Fruit fly (Drosophila melanogaster) whole organism, embryonic: ENCODE measurements around the gene erm.

Experiments used
- ATbp ChIP-seq: fragments of 200-800 bp; sonication (Bioruptor generic); optimal IDR thresholded peaks from 2 replicates; lab custom pipeline; 2017; ENCODE audit warnings: missing biosample characterization, mild to moderate bottlenecking, missing genetic modification characterization, missing genetic modification reagents
- Asciz ChIP-seq: fragments of 200-800 bp; sonication (Bioruptor generic); optimal IDR thresholded peaks from 2 replicates; lab custom pipeline; 2017; ENCODE audit warnings: missing biosample characterization, mild to moderate bottlenecking, missing genetic modification characterization, missing genetic modification reagents
- Awh ChIP-seq: fragments of 200-800 bp; sonication (Bioruptor generic); IDR thresholded peaks from 2 replicates; pipeline ENCODE4, ENCODE4 v1.3.6; 2022; ENCODE audit warnings: missing biosample characterization, missing genetic modification characterization
- CG11696 ChIP-seq: fragments of 200-800 bp; sonication (Bioruptor generic); IDR thresholded peaks from 2 replicates; pipeline ENCODE4 v1.3.6; 2022; ENCODE audit warnings: missing biosample characterization, missing genetic modification characterization
- CG12104 ChIP-seq: fragments of 200-800 bp; sonication (Bioruptor generic); optimal IDR thresholded peaks from 3 replicates; lab custom pipeline; 2016; ENCODE audit warnings: missing biosample characterization, missing genetic modification characterization
- CG12942 ChIP-seq: fragments of 200-800 bp; sonication (Bioruptor generic); optimal IDR thresholded peaks from 3 replicates; lab custom pipeline; 2016; ENCODE audit warnings: missing biosample characterization, missing genetic modification characterization
- CG13424 ChIP-seq: fragments of 200-800 bp; sonication (Bioruptor generic); optimal IDR thresholded peaks from 2 replicates; lab custom pipeline; 2019; ENCODE audit warnings: missing biosample characterization, mild to moderate bottlenecking, missing genetic modification characterization, moderate library complexity
- CG14014 ChIP-seq: fragments of 200-800 bp; sonication (Bioruptor generic); IDR thresholded peaks from 2 replicates; pipeline ENCODE4 v1.3.6; 2022; ENCODE audit warnings: missing biosample characterization, missing genetic modification characterization
- CG14710 ChIP-seq: fragments of 200-800 bp; sonication (Bioruptor generic); optimal IDR thresholded peaks from 3 replicates; lab custom pipeline; 2019; ENCODE audit warnings: missing biosample characterization, mild to moderate bottlenecking, missing genetic modification characterization, moderate library complexity
- CG14965 ChIP-seq: fragments of 200-800 bp; sonication (Bioruptor generic); optimal IDR thresholded peaks from 2 replicates; lab custom pipeline; 2016; ENCODE audit warnings: missing biosample characterization, missing genetic modification characterization, borderline replicate concordance
- CG15073 ChIP-seq: fragments of 200-800 bp; sonication (Bioruptor generic); optimal IDR thresholded peaks from 2 replicates; lab custom pipeline; 2016; ENCODE audit warnings: missing biosample characterization, missing genetic modification characterization
- CG16779 ChIP-seq: fragments of 200-800 bp; sonication (Bioruptor generic); IDR thresholded peaks from 2 replicates; pipeline ENCODE4 v1.3.6; 2022; ENCODE audit warnings: missing biosample characterization, missing genetic modification characterization
- CG17912 ChIP-seq: fragments of 200-800 bp; sonication (Bioruptor generic); optimal IDR thresholded peaks from 2 replicates; lab custom pipeline; 2018; ENCODE audit warnings: missing biosample characterization, mild to moderate bottlenecking, missing genetic modification characterization
- CG2202 ChIP-seq: fragments of 200-800 bp; sonication (Bioruptor generic); optimal IDR thresholded peaks from 2 replicates; lab custom pipeline; 2018; ENCODE audit warnings: missing biosample characterization, mild to moderate bottlenecking, missing genetic modification characterization
- CG2875 ChIP-seq: fragments of 200-800 bp; sonication (Bioruptor generic); optimal IDR thresholded peaks from 2 replicates; lab custom pipeline; 2017; ENCODE audit warnings: missing biosample characterization, mild to moderate bottlenecking, missing genetic modification characterization, missing genetic modification reagents
- CG30403 ChIP-seq: fragments of 200-800 bp; sonication (Bioruptor generic); optimal IDR thresholded peaks from 3 replicates; lab custom pipeline; 2016; ENCODE audit warnings: missing biosample characterization, missing genetic modification characterization
- CG30431 ChIP-seq: fragments of 200-800 bp; sonication (Bioruptor generic); optimal IDR thresholded peaks from 2 replicates; lab custom pipeline; 2017; ENCODE audit warnings: missing biosample characterization, missing genetic modification characterization
- CG34422 ChIP-seq: fragments of 200-800 bp; sonication (Bioruptor generic); IDR thresholded peaks from 3 replicates; pipeline ENCODE4 v1.3.6; 2022; ENCODE audit warnings: missing biosample characterization, missing genetic modification characterization
- CG4730 ChIP-seq: fragments of 200-800 bp; sonication (Bioruptor generic); IDR thresholded peaks from 2 replicates; pipeline ENCODE4 v1.3.6; 2022; ENCODE audit warnings: missing biosample characterization, missing genetic modification characterization
- CG6813 ChIP-seq: fragments of 200-800 bp; sonication (Bioruptor generic); optimal IDR thresholded peaks from 2 replicates; lab custom pipeline; 2017; ENCODE audit warnings: missing biosample characterization, missing genetic modification characterization, mild to moderate bottlenecking, moderate library complexity, missing genetic modification reagents
- CG7271 ChIP-seq: fragments of 200-800 bp; sonication (Bioruptor generic); optimal IDR thresholded peaks from 2 replicates; lab custom pipeline; 2018; ENCODE audit warnings: missing biosample characterization, mild to moderate bottlenecking, missing genetic modification characterization, moderate library complexity
- CG8478 ChIP-seq: fragments of >200 bp; optimal IDR thresholded peaks from 2 replicates; lab custom pipeline; 2018
- CG8924 ChIP-seq: fragments of 200-800 bp; optimal IDR thresholded peaks from 3 replicates; lab custom pipeline; 2019; ENCODE audit warnings: missing biosample characterization, mild to moderate bottlenecking, missing genetic modification characterization, moderate library complexity
- CG9437 ChIP-seq: fragments of 200-800 bp; sonication (Bioruptor generic); optimal IDR thresholded peaks from 2 replicates; lab custom pipeline; 2018; ENCODE audit warnings: missing biosample characterization, mild to moderate bottlenecking, missing genetic modification characterization
- CG9817 ChIP-seq: fragments of 200-800 bp; sonication (Bioruptor generic); optimal IDR thresholded peaks from 2 replicates; lab custom pipeline; 2018; ENCODE audit warnings: missing biosample characterization, mild to moderate bottlenecking, missing genetic modification characterization, moderate library complexity
- Ets65A ChIP-seq: fragments of 200-800 bp; sonication (Bioruptor generic); peaks from one replicate; lab custom pipeline; 2016; ENCODE audit warnings: missing biosample characterization, missing genetic modification characterization
- H2.0 ChIP-seq: fragments of 200-800 bp; sonication (Bioruptor generic); IDR thresholded peaks from 2 replicates; pipeline ENCODE4 v1.3.6; 2022; ENCODE audit warnings: missing biosample characterization, missing genetic modification characterization
- Hmr ChIP-seq: fragments of 200-800 bp; sonication (Bioruptor generic); optimal IDR thresholded peaks from 3 replicates; lab custom pipeline; 2017; ENCODE audit warnings: mild to moderate bottlenecking, missing biosample characterization, missing genetic modification reagents, missing genetic modification characterization
- Hr51 ChIP-seq, 2 experiments: fragments of 200-800 bp; sonication (Bioruptor generic); optimal IDR thresholded peaks; 2 replicates in 1 of 2; 3 replicates in 1 of 2; lab custom pipeline; 2016 to 2018; ENCODE audit warnings: missing biosample characterization in 2 of 2, missing genetic modification characterization in 2 of 2, mild to moderate bottlenecking in 1 of 2, moderate library complexity in 1 of 2
- Lpt ChIP-seq: fragments of >200 bp; optimal IDR thresholded peaks from 2 replicates; lab custom pipeline; 2018; ENCODE audit warnings: missing biosample characterization, missing genetic modification characterization
- Meics ChIP-seq: fragments of 200-800 bp; sonication (Bioruptor generic); optimal IDR thresholded peaks from 2 replicates; lab custom pipeline; 2017; ENCODE audit warnings: missing biosample characterization, mild to moderate bottlenecking, missing genetic modification characterization
- NfI ChIP-seq: fragments of 200-800 bp; sonication (Bioruptor generic); optimal IDR thresholded peaks from 3 replicates; lab custom pipeline; 2018; ENCODE audit warnings: missing biosample characterization, mild to moderate bottlenecking, missing genetic modification characterization, moderate library complexity
- Optix ChIP-seq: fragments of 200-800 bp; sonication (Bioruptor generic); IDR thresholded peaks from 3 replicates; pipeline ENCODE4 v1.3.6; 2022; ENCODE audit warnings: missing biosample characterization, missing genetic modification characterization
- Rfx ChIP-seq: fragments of 200-800 bp; sonication (Bioruptor generic); IDR thresholded peaks from 2 replicates; pipeline ENCODE4 v1.3.6; 2022; ENCODE audit warnings: missing biosample characterization, missing genetic modification characterization
- Sry-δ ChIP-seq: fragments of 200-800 bp; sonication (Bioruptor generic); optimal IDR thresholded peaks from 2 replicates; lab custom pipeline; 2016; ENCODE audit warnings: missing biosample characterization, missing genetic modification characterization
- Ssrp ChIP-seq: fragments of 200-800 bp; sonication (Bioruptor generic); optimal IDR thresholded peaks from 2 replicates; lab custom pipeline; 2018; ENCODE audit warnings: missing biosample characterization, mild to moderate bottlenecking, missing genetic modification characterization, moderate library complexity
- Stat92E ChIP-seq, 3 experiments: fragments of >200 bp in 2 of 3; fragments of 200-800 bp in 1 of 3; sonication (Bioruptor generic) in 1 of 3; optimal IDR thresholded peaks; 2 replicates each; lab custom pipeline; 2017 to 2019; ENCODE audit warnings: missing biosample characterization in 3 of 3, missing genetic modification characterization in 3 of 3, mild to moderate bottlenecking in 1 of 3, moderate library complexity in 1 of 3
- Trl ChIP-seq, 3 experiments: fragments of >200 bp in 2 of 3; fragments of 200-800 bp in 1 of 3; sonication (Bioruptor generic) in 1 of 3; optimal IDR thresholded peaks; 2 replicates in 1 of 3; 3 replicates in 2 of 3; lab custom pipeline; 2016 to 2017; ENCODE audit warnings: missing biosample characterization in 1 of 3, missing genetic modification characterization in 1 of 3
- Xbp1 ChIP-seq: fragments of 200-800 bp; sonication (Bioruptor generic); optimal IDR thresholded peaks from 3 replicates; lab custom pipeline; 2016; ENCODE audit warnings: missing biosample characterization, mild to moderate bottlenecking, missing genetic modification characterization
- bowl ChIP-seq: fragments of 200-800 bp; sonication (Bioruptor generic); IDR thresholded peaks from 2 replicates; pipeline ENCODE4 v1.3.6; 2022; ENCODE audit warnings: missing biosample characterization, missing genetic modification characterization
- dan ChIP-seq: fragments of 200-800 bp; sonication (Bioruptor generic); IDR thresholded peaks from 2 replicates; pipeline ENCODE4 v1.3.6; 2022; ENCODE audit warnings: missing biosample characterization, missing genetic modification characterization
- fd96Cb ChIP-seq: fragments of 200-800 bp; sonication (Bioruptor generic); optimal IDR thresholded peaks from 2 replicates; lab custom pipeline; 2018; ENCODE audit warnings: missing biosample characterization, mild to moderate bottlenecking, missing genetic modification characterization, moderate library complexity
- gsb-n ChIP-seq: fragments of 200-800 bp; sonication (Bioruptor generic); optimal IDR thresholded peaks from 3 replicates; lab custom pipeline; 2018; ENCODE audit warnings: missing biosample characterization, mild to moderate bottlenecking, missing genetic modification characterization
- ken ChIP-seq: fragments of 200-800 bp; sonication (Bioruptor generic); IDR thresholded peaks from 3 replicates; pipeline ENCODE4 v1.3.6; 2022; ENCODE audit warnings: missing biosample characterization, missing genetic modification characterization
- nerfin-1 ChIP-seq: fragments of 200-800 bp; sonication (Bioruptor generic); optimal IDR thresholded peaks from 3 replicates; lab custom pipeline; 2019; ENCODE audit warnings: missing biosample characterization, mild to moderate bottlenecking, missing genetic modification characterization, moderate library complexity
- pfk ChIP-seq: fragments of 200-800 bp; sonication (Bioruptor generic); optimal IDR thresholded peaks from 2 replicates; lab custom pipeline; 2018; ENCODE audit warnings: missing biosample characterization, mild to moderate bottlenecking, missing genetic modification characterization, moderate library complexity
- pnt ChIP-seq: fragments of 200-800 bp; sonication (Bioruptor generic); optimal IDR thresholded peaks from 3 replicates; lab custom pipeline; 2016; ENCODE audit warnings: missing biosample characterization, missing genetic modification characterization
- sob ChIP-seq: fragments of 200-800 bp; sonication (Bioruptor generic); IDR thresholded peaks from 2 replicates; pipeline ENCODE4 v1.3.6; 2022; ENCODE audit warnings: missing biosample characterization, missing genetic modification characterization
- ssp ChIP-seq: fragments of 200-800 bp; sonication (Bioruptor generic); IDR thresholded peaks from 2 replicates; pipeline ENCODE4 v1.3.6; 2022; ENCODE audit warnings: missing biosample characterization, missing genetic modification characterization
- tio ChIP-seq: fragments of 200-800 bp; sonication (Bioruptor generic); optimal IDR thresholded peaks from 2 replicates; lab custom pipeline; 2017; ENCODE audit warnings: missing biosample characterization, missing genetic modification characterization, inconsistent platforms
- tx ChIP-seq: fragments of 200-800 bp; sonication (Bioruptor generic); optimal IDR thresholded peaks from 2 replicates; lab custom pipeline; 2016; ENCODE audit warnings: missing biosample characterization, missing genetic modification characterization
- z ChIP-seq: fragments of 200-800 bp; sonication (Bioruptor generic); IDR thresholded peaks from 3 replicates; pipeline ENCODE4 v1.3.6; 2022; ENCODE audit warnings: missing biosample characterization, missing genetic modification characterization

Gene erm

DNA sequence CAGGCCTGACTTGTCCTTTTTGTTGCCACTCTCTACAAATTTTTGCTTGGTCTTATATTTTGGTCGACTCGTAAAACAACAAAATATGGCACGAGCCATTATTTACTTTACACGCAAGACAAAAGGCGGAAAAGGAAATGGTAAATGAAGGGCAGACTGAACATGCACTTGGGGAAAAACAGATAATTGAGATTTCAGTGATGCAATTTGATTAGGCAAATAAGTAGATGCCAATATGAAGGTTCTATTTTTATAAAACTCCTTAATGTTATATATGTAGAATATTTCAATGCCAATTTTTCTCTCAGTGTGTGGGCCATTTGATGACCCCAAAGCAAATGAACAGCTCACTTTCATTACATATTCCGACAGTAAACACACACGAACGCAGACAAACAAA, 45.0 kb upstream of the erm start (continued):
- no peak for TF ChIP-seq Awh (GFP tag; lab: Robert Waterston, UW)
- no peak for TF ChIP-seq Optix
- TF ChIP-seq CG7271 (tag; lab: Kevin White, UChicago) = no peak
- no peak for TF ChIP-seq z (GFP tag; lab: Robert Waterston, UW)
- TF ChIP-seq ken (GFP tag; lab: Robert Waterston, UW) = no peak
- TF ChIP-seq Asciz (GFP tag; lab: Kevin White, UChicago) = no peak
- no peak for TF ChIP-seq Stat92E (GFP tag; optimal IDR thresholded peaks at IDR 0.05; lab: Kevin White, UChicago)
- no peak for TF ChIP-seq dan
- peak; percentile 67 for TF ChIP-seq Hmr (GFP tag; lab: Kevin White, UChicago)
- no peak for TF ChIP-seq CG12104 (GFP tag; lab: Kevin White, UChicago)
- no peak for TF ChIP-seq CG4730 (GFP tag; lab: Robert Waterston, UW)
- TF ChIP-seq tx (GFP tag; lab: Kevin White, UChicago) = no peak
- no peak for TF ChIP-seq CG2875
- no peak for TF ChIP-seq Xbp1
- no peak for TF ChIP-seq gsb-n (tag; lab: Kevin White, UChicago)
- no peak for TF ChIP-seq CG14965
- no peak for TF ChIP-seq fd96Cb (tag; lab: Kevin White, UChicago)
- no peak for TF ChIP-seq CG11696 (GFP tag; lab: Robert Waterston, UW)
- TF ChIP-seq CG6813 (GFP tag; lab: Kevin White, UChicago) = no peak
- TF ChIP-seq CG30431 = no peak
- no peak for TF ChIP-seq Ssrp (tag; lab: Kevin White, UChicago)
- no peak for TF ChIP-seq CG9437 (GFP tag; lab: Kevin White, UChicago)
- peak; percentile 15 for TF ChIP-seq CG9817 (tag; lab: Kevin White, UChicago)
- no peak for TF ChIP-seq CG8478 (lab: Kevin White, UChicago)
- no peak for TF ChIP-seq Sry-δ (GFP tag; lab: Kevin White, UChicago)
- TF ChIP-seq pfk = no peak
- TF ChIP-seq CG17912 (GFP tag; lab: Kevin White, UChicago) = no peak
- TF ChIP-seq CG15073 (GFP tag; lab: Kevin White, UChicago) = no peak
- TF ChIP-seq Lpt (GFP tag; lab: Kevin White, UChicago) = no peak
- peak; percentile 45 for TF ChIP-seq Meics (GFP tag; lab: Kevin White, UChicago)
- TF ChIP-seq CG34422 (GFP tag; lab: Robert Waterston, UW) = no peak
- TF ChIP-seq NfI (GFP tag; lab: Kevin White, UChicago) = no peak
- TF ChIP-seq pnt (GFP tag; lab: Kevin White, UChicago) = no peak
- TF ChIP-seq Trl (optimal IDR thresholded peaks at IDR 0.05; lab: Kevin White, UChicago) = no peak
- TF ChIP-seq Trl (GFP tag; optimal IDR thresholded peaks at IDR 0.05; lab: Kevin White, UChicago) = no peak
- TF ChIP-seq CG13424 = no peak
- peak; percentile 24; the same call in 1 of the 2 replicates for TF ChIP-seq sob (GFP tag; lab: Robert Waterston, UW)
- no peak for TF ChIP-seq CG14710 (tag; lab: Kevin White, UChicago)
- no peak for TF ChIP-seq CG12942 (GFP tag; lab: Kevin White, UChicago)
- TF ChIP-seq H2.0 (GFP tag; lab: Robert Waterston, UW) = no peak
- TF ChIP-seq nerfin-1 (tag; lab: Kevin White, UChicago) = no peak
- no peak for TF ChIP-seq CG14014 (GFP tag; lab: Robert Waterston, UW)
- no peak for TF ChIP-seq bowl (GFP tag; lab: Robert Waterston, UW)
- TF ChIP-seq Hr51 (GFP tag; optimal IDR thresholded peaks at IDR 0.05; lab: Kevin White, UChicago) = peak in 1 of 2 experiments; percentile 21
- TF ChIP-seq Rfx (GFP tag; lab: Robert Waterston, UW) = peak; percentile 55; the same call in 1 of the 2 replicates
- no peak for TF ChIP-seq CG2202 (tag; lab: Kevin White, UChicago)
- no peak for TF ChIP-seq Ets65A (GFP tag; lab: Kevin White, UChicago)
- TF ChIP-seq CG30403 (GFP tag; lab: Kevin White, UChicago) = no peak
- TF ChIP-seq CG16779 (GFP tag; lab: Robert Waterston, UW) = no peak
- TF ChIP-seq CG8924 (tag; lab: Kevin White, UChicago) = peak; percentile 13
- TF ChIP-seq ATbp (GFP tag; lab: Kevin White, UChicago) = no peak
- peak; percentile 2 for TF ChIP-seq tio (GFP tag; lab: Kevin White, UChicago)
- no peak for TF ChIP-seq ssp (GFP tag; lab: Robert Waterston, UW)
